Worm (Caenorhabditis elegans) whole organism, L4 larva: ENCODE data around the gene srw-60.

Experiments
- F26F4.8 ChIP-seq: fragments of 200-800 bp; sonication (Bioruptor generic); conservative IDR thresholded peaks from 2 replicates; pipeline ENCODE4 v1.3.6; 2022; ENCODE audit warnings: missing genetic modification characterization, missing compliant biosample characterization
- F49E8.2 ChIP-seq: sonication (generic microtip); optimal IDR thresholded peaks from 2 replicates; lab custom pipeline; 2016; ENCODE audit warnings: missing compliant biosample characterization, mild to moderate bottlenecking, missing genetic modification characterization, borderline replicate concordance
- R02D3.7 ChIP-seq: fragments of 150-350 bp; sonication (generic microtip); optimal IDR thresholded peaks from 3 replicates; lab custom pipeline; 2014; ENCODE audit warnings: missing biosample characterization, missing genetic modification characterization
- T26A8.4 ChIP-seq: fragments of 200-800 bp; sonication (Bioruptor generic); IDR thresholded peaks from 2 replicates; pipeline ENCODE4 v1.3.6; 2022; ENCODE audit warnings: missing genetic modification characterization, missing compliant biosample characterization
- Y5F2A.4 ChIP-seq: fragments of 200-800 bp; sonication (Bioruptor generic); optimal IDR thresholded peaks from 2 replicates; lab custom pipeline; 2018; ENCODE audit warnings: mild to moderate bottlenecking, missing genetic modification characterization, missing compliant biosample characterization
- Y75B8A.6 ChIP-seq: fragments of 200-800 bp; sonication (Bioruptor generic); IDR thresholded peaks from 2 replicates; pipeline ENCODE4 v1.3.6; 2022; ENCODE audit warnings: missing genetic modification reagents, missing genetic modification characterization, missing compliant biosample characterization
- ZK337.2 ChIP-seq: fragments of 200-800 bp; sonication (Bioruptor generic); IDR thresholded peaks from 2 replicates; pipeline ENCODE4 v1.3.6; 2022; ENCODE audit warnings: missing genetic modification reagents, missing genetic modification characterization, missing compliant biosample characterization
- aha-1 ChIP-seq: fragments of 150-350 bp; peaks from one replicate; lab custom pipeline; 2014; ENCODE audit warnings: missing biosample characterization, missing genetic modification characterization
- arid-1 ChIP-seq: fragments of 200-800 bp; sonication (Bioruptor generic); conservative IDR thresholded peaks from 2 replicates; pipeline ENCODE4 v1.3.6; 2022; ENCODE audit warnings: missing genetic modification reagents, missing genetic modification characterization, missing compliant biosample characterization
- ceh-28 ChIP-seq: fragments of 150-350 bp; optimal IDR thresholded peaks from 2 replicates; lab custom pipeline; 2014; ENCODE audit warnings: missing biosample characterization, missing genetic modification reagents, missing genetic modification characterization
- ceh-44 ChIP-seq: fragments of 200-800 bp; sonication (Bioruptor generic); IDR thresholded peaks from 2 replicates; pipeline ENCODE4 v1.3.6; 2022; ENCODE audit warnings: missing genetic modification reagents, missing genetic modification characterization, missing compliant biosample characterization
- ceh-62 ChIP-seq: sonication (generic microtip); optimal IDR thresholded peaks from 2 replicates; lab custom pipeline; 2017; ENCODE audit warnings: missing biosample characterization, missing genetic modification characterization
- ceh-82 ChIP-seq: sonication (generic microtip); optimal IDR thresholded peaks from 2 replicates; lab custom pipeline; 2017; ENCODE audit warnings: missing biosample characterization, missing genetic modification characterization
- daf-12 ChIP-seq: fragments of 150-350 bp; optimal IDR thresholded peaks from 2 replicates; lab custom pipeline; 2014; ENCODE audit warnings: missing biosample characterization, missing genetic modification reagents, missing genetic modification characterization
- daf-19 ChIP-seq: fragments of 200-800 bp; sonication (Bioruptor generic); conservative IDR thresholded peaks from 2 replicates; pipeline ENCODE4 v1.3.6; 2022; ENCODE audit warnings: missing genetic modification characterization, missing compliant biosample characterization
- daf-8 ChIP-seq: fragments of 200-800 bp; sonication (Bioruptor generic); IDR thresholded peaks from 2 replicates; pipeline ENCODE4 v1.3.6; 2022; ENCODE audit warnings: missing genetic modification characterization, missing compliant biosample characterization
- dmd-8 ChIP-seq: fragments of 200-800 bp; sonication (Bioruptor generic); IDR thresholded peaks from 2 replicates; pipeline ENCODE4 v1.3.6; 2022; ENCODE audit warnings: missing genetic modification characterization, missing compliant biosample characterization
- dmd-9 ChIP-seq: fragments of 200-800 bp; sonication (Bioruptor generic); IDR thresholded peaks from 2 replicates; pipeline ENCODE4 v1.3.6; 2022; ENCODE audit warnings: missing genetic modification reagents, missing genetic modification characterization, missing compliant biosample characterization
- duxl-1 ChIP-seq: sonication (generic microtip); optimal IDR thresholded peaks from 2 replicates; lab custom pipeline; 2016; ENCODE audit warnings: mild to moderate bottlenecking, missing genetic modification characterization, moderate library complexity, missing compliant biosample characterization; ENCODE audit not compliant: poor library complexity
- dve-1 ChIP-seq: sonication (generic microtip); optimal IDR thresholded peaks from 2 replicates; lab custom pipeline; 2017; ENCODE audit warnings: antibody characterized with exemption, mild to moderate bottlenecking, missing genetic modification characterization, missing compliant biosample characterization; ENCODE audit not compliant: insufficient read depth
- egl-27 ChIP-seq: sonication (generic microtip); optimal IDR thresholded peaks from 3 replicates; lab custom pipeline; 2017; ENCODE audit warnings: missing biosample characterization, missing genetic modification reagents, missing genetic modification characterization
- egl-43 ChIP-seq: fragments of 200-800 bp; sonication (Bioruptor generic); IDR thresholded peaks from 2 replicates; pipeline ENCODE4 v1.3.6; 2022; ENCODE audit warnings: missing genetic modification reagents, missing genetic modification characterization, missing compliant biosample characterization
- hlh-11 ChIP-seq: fragments of 200-800 bp; sonication (Bioruptor generic); optimal IDR thresholded peaks from 2 replicates; lab custom pipeline; 2018; ENCODE audit warnings: mild to moderate bottlenecking, missing genetic modification characterization, missing compliant biosample characterization
- hlh-30 ChIP-seq: sonication (generic microtip); optimal IDR thresholded peaks from 2 replicates; lab custom pipeline; 2017; ENCODE audit warnings: antibody characterized with exemption, mild to moderate bottlenecking, missing genetic modification characterization, missing compliant biosample characterization; ENCODE audit not compliant: insufficient read depth
- lin-13 ChIP-seq: fragments of 150-350 bp; optimal IDR thresholded peaks from 2 replicates; lab custom pipeline; 2014; ENCODE audit warnings: missing biosample characterization, missing genetic modification reagents, missing genetic modification characterization
- lin-29 ChIP-seq: fragments of 200-800 bp; sonication (Bioruptor generic); IDR thresholded peaks from 2 replicates; pipeline ENCODE4 v1.3.6; 2022; ENCODE audit warnings: missing genetic modification reagents, missing genetic modification characterization, missing compliant biosample characterization
- madf-9 ChIP-seq: fragments of 200-800 bp; sonication (Bioruptor generic); conservative IDR thresholded peaks from 2 replicates; pipeline ENCODE4 v1.3.6; 2022; ENCODE audit warnings: missing genetic modification reagents, missing genetic modification characterization, missing compliant biosample characterization
- mdl-1 ChIP-seq, 2 experiments: fragments of 150-350 bp in 1 of 2; sonication (generic microtip) in 1 of 2; optimal IDR thresholded peaks; 2 replicates each; lab custom pipeline; 2014 to 2017; ENCODE audit warnings: missing biosample characterization in 2 of 2, missing genetic modification characterization in 2 of 2
- mxl-3 ChIP-seq: fragments of 200-800 bp; sonication (Bioruptor generic); optimal IDR thresholded peaks from 2 replicates; lab custom pipeline; 2018; ENCODE audit warnings: mild to moderate bottlenecking, missing genetic modification characterization, missing compliant biosample characterization
- nhr-10 ChIP-seq: fragments of 150-350 bp; optimal IDR thresholded peaks from 2 replicates; lab custom pipeline; 2014; ENCODE audit warnings: missing biosample characterization, missing genetic modification characterization
- nhr-102 ChIP-seq: sonication (generic microtip); optimal IDR thresholded peaks from 2 replicates; lab custom pipeline; 2016; ENCODE audit warnings: mild to moderate bottlenecking, missing genetic modification characterization, moderate library complexity, missing compliant biosample characterization
- nhr-11 ChIP-seq: fragments of 150-350 bp; optimal IDR thresholded peaks from 2 replicates; lab custom pipeline; 2014; ENCODE audit warnings: missing biosample characterization, missing genetic modification characterization
- nhr-111 ChIP-seq: fragments of 200-800 bp; sonication (Bioruptor generic); optimal IDR thresholded peaks from 2 replicates; lab custom pipeline; 2018; ENCODE audit warnings: mild to moderate bottlenecking, missing genetic modification characterization, missing compliant biosample characterization
- nhr-237 ChIP-seq: sonication (generic microtip); optimal IDR thresholded peaks from 2 replicates; lab custom pipeline; 2017; ENCODE audit warnings: missing biosample characterization, missing genetic modification characterization
- nhr-42 ChIP-seq: fragments of 200-800 bp; sonication (Bioruptor generic); IDR thresholded peaks from 2 replicates; pipeline ENCODE4 v1.3.6; 2022; ENCODE audit warnings: missing genetic modification characterization, missing compliant biosample characterization
- nhr-76 ChIP-seq: fragments of 150-350 bp; optimal IDR thresholded peaks from 2 replicates; lab custom pipeline; 2014; ENCODE audit warnings: missing biosample characterization, missing genetic modification characterization
- pha-4 ChIP-seq, 2 experiments: fragments of 150-350 bp in 1 of 2; fragments of 200-800 bp in 1 of 2; sonication (Bioruptor generic) in 1 of 2; IDR thresholded peaks in 1 of 2; optimal IDR thresholded peaks in 1 of 2; 2 replicates each; pipeline versions ENCODE4 v1.3.6 to Lab custom; 2014 to 2022; ENCODE audit warnings: missing genetic modification characterization in 2 of 2, missing genetic modification reagents in 2 of 2, missing biosample characterization in 1 of 2, missing compliant biosample characterization in 1 of 2
- php-3 ChIP-seq: fragments of 200-800 bp; sonication (Bioruptor generic); IDR thresholded peaks from 2 replicates; pipeline ENCODE4 v1.3.6; 2022; ENCODE audit warnings: missing genetic modification reagents, missing genetic modification characterization, missing compliant biosample characterization
- pqm-1 ChIP-seq: sonication (generic microtip); optimal IDR thresholded peaks from 2 replicates; lab custom pipeline; 2017; ENCODE audit warnings: missing biosample characterization, missing genetic modification characterization
- rbr-2 ChIP-seq: sonication (generic microtip); optimal IDR thresholded peaks from 2 replicates; lab custom pipeline; 2016; ENCODE audit warnings: missing genotype, missing genetic modification characterization, missing compliant biosample characterization
- snpc-1.2 ChIP-seq: fragments of 200-800 bp; sonication (Bioruptor generic); IDR thresholded peaks from 2 replicates; pipeline ENCODE4 v1.3.6; 2022; ENCODE audit warnings: missing genetic modification reagents, missing genetic modification characterization, missing compliant biosample characterization
- snpc-4 ChIP-seq: fragments of 150-350 bp; optimal IDR thresholded peaks from 2 replicates; lab custom pipeline; 2014; ENCODE audit warnings: missing biosample characterization, missing genetic modification characterization
- spr-1 ChIP-seq: sonication (generic microtip); optimal IDR thresholded peaks from 2 replicates; lab custom pipeline; 2016; ENCODE audit warnings: mild to moderate bottlenecking, missing genetic modification characterization, missing compliant biosample characterization
- tag-97 ChIP-seq: fragments of 200-800 bp; sonication (Bioruptor generic); IDR thresholded peaks from 2 replicates; pipeline ENCODE4 v1.3.6; 2022; ENCODE audit warnings: missing genetic modification characterization, missing compliant biosample characterization
- unc-39 ChIP-seq: sonication (generic microtip); optimal IDR thresholded peaks from 2 replicates; lab custom pipeline; 2017; ENCODE audit warnings: missing biosample characterization, missing genetic modification characterization
- unc-62 ChIP-seq, 3 experiments: fragments of 150-350 bp in 1 of 3; sonication (generic microtip); optimal IDR thresholded peaks in 2 of 3; peaks in 1 of 3; 1 replicate in 1 of 3; 2 replicates in 2 of 3; lab custom pipeline; 2014 to 2017; ENCODE audit warnings: missing biosample characterization in 3 of 3, missing genetic modification characterization in 3 of 3, missing genetic modification reagents in 3 of 3, missing genotype in 1 of 3
- zfp-2 ChIP-seq: sonication (generic microtip); optimal IDR thresholded peaks from 2 replicates; lab custom pipeline; 2016; ENCODE audit warnings: mild to moderate bottlenecking, missing genetic modification characterization, missing compliant biosample characterization
- zfp-3 ChIP-seq: fragments of 200-800 bp; sonication (Bioruptor generic); conservative IDR thresholded peaks from 2 replicates; pipeline ENCODE4 v1.3.6; 2022; ENCODE audit warnings: missing genetic modification reagents, missing genetic modification characterization, missing compliant biosample characterization
- zip-2 ChIP-seq: fragments of 150-350 bp; optimal IDR thresholded peaks from 2 replicates; lab custom pipeline; 2014; ENCODE audit warnings: missing biosample characterization, missing genetic modification characterization

The srw-60 gene

ce11 chrII:2920817-2921458 lies 37.5 kb upstream of the srw-60 start (continued):
- TF ChIP-seq dve-1 (tag; lab: Kevin White, UChicago): peak; percentile 59
- TF ChIP-seq nhr-10: no peak
- no peak for TF ChIP-seq unc-39
- peak; percentile 18 for TF ChIP-seq F49E8.2 (tag; lab: Kevin White, UChicago)
- no peak for TF ChIP-seq dmd-9 (GFP tag; lab: Robert Waterston, UW)
- no peak for TF ChIP-seq daf-12 (tag; lab: Kevin White, UChicago)
- peak; percentile 95 for TF ChIP-seq hlh-11 (tag; lab: Kevin White, UChicago)
- no peak for TF ChIP-seq zip-2 (tag; lab: Kevin White, UChicago)
- no peak for TF ChIP-seq nhr-42 (GFP tag; lab: Robert Waterston, UW)
- no peak for TF ChIP-seq nhr-76 (tag; lab: Kevin White, UChicago)
- TF ChIP-seq tag-97 (GFP tag; lab: Robert Waterston, UW): 0 out of 2 replicates have a peak, but pooled peaks have one; percentile 15
- no peak for TF ChIP-seq snpc-1.2 (GFP tag; lab: Robert Waterston, UW)
- no peak for TF ChIP-seq nhr-237
- peak; percentile 67; the same call in 1 of the 2 replicates for TF ChIP-seq arid-1 (GFP tag; lab: Robert Waterston, UW)
- no peak for TF ChIP-seq pqm-1 (tag; lab: Kevin White, UChicago)
- TF ChIP-seq R02D3.7 (tag; lab: Kevin White, UChicago): no peak
- TF ChIP-seq daf-19: no peak
- no peak for TF ChIP-seq F26F4.8 (GFP tag; lab: Robert Waterston, UW)
- no peak for TF ChIP-seq ceh-82 (tag; lab: Kevin White, UChicago)
- no peak for TF ChIP-seq nhr-11 (tag; lab: Kevin White, UChicago)
- no peak for TF ChIP-seq nhr-102
- peak; percentile 97 for TF ChIP-seq hlh-30
- TF ChIP-seq php-3 (GFP tag; lab: Robert Waterston, UW): peak; percentile 53
- TF ChIP-seq lin-13: peak; percentile 30
- TF ChIP-seq ceh-28 (tag; lab: Kevin White, UChicago): no peak
- no peak for TF ChIP-seq dmd-8 (GFP tag; lab: Robert Waterston, UW)
- no peak for TF ChIP-seq egl-27 (tag; lab: Kevin White, UChicago)
- 0 out of 2 replicates have a peak, but pooled peaks have one; percentile 11 for TF ChIP-seq T26A8.4 (GFP tag; lab: Robert Waterston, UW)
- no peak for TF ChIP-seq zfp-2
- TF ChIP-seq ceh-62 (tag; lab: Kevin White, UChicago): no peak
- TF ChIP-seq egl-43 (GFP tag; lab: Robert Waterston, UW): peak; percentile 56; the same call in 1 of the 2 replicates
- TF ChIP-seq madf-9 (GFP tag; lab: Robert Waterston, UW): no peak
- TF ChIP-seq snpc-4 (tag; lab: Kevin White, UChicago): no peak
- no peak for TF ChIP-seq nhr-111 (GFP tag; lab: Kevin White, UChicago)
- TF ChIP-seq daf-8 (GFP tag; lab: Robert Waterston, UW): no peak
- TF ChIP-seq lin-29 (GFP tag; lab: Robert Waterston, UW): no peak
- TF ChIP-seq rbr-2 (tag; lab: Kevin White, UChicago): no peak
- peak; percentile 54 for TF ChIP-seq mxl-3 (GFP tag; lab: Kevin White, UChicago)
- TF ChIP-seq duxl-1 (tag; lab: Kevin White, UChicago): peak; percentile 43
- no peak for TF ChIP-seq ZK337.2
- no peak for TF ChIP-seq ceh-44 (GFP tag; lab: Robert Waterston, UW)
- TF ChIP-seq mdl-1 (tag; optimal IDR thresholded peaks at IDR 0.05; lab: Kevin White, UChicago): peak; percentile 76 to 91
- 0 out of 2 replicates have a peak, but pooled peaks have one; percentile 6 for TF ChIP-seq zfp-3
- peak; percentile 8 for TF ChIP-seq spr-1 (tag; lab: Kevin White, UChicago)
- no peak for TF ChIP-seq Y75B8A.6 (GFP tag; lab: Robert Waterston, UW)
- TF ChIP-seq aha-1 (tag; lab: Kevin White, UChicago): peak; percentile 26
- peak; percentile 37 for TF ChIP-seq Y5F2A.4 (GFP tag; lab: Kevin White, UChicago)
- TF ChIP-seq unc-62 (GFP tag; optimal IDR thresholded peaks at IDR 0.05 in 1 of 2; lab: Kevin White, UChicago): peak in 1 of 2 experiments; percentile 87
- no peak for TF ChIP-seq unc-62 (tag; optimal IDR thresholded peaks at IDR 0.05; lab: Kevin White, UChicago)
- peak; percentile 64; the same call in 1 of the 2 replicates for TF ChIP-seq pha-4 (GFP tag; IDR thresholded peaks at IDR 0.05; lab: Robert Waterston, UW)
- TF ChIP-seq pha-4 (tag; optimal IDR thresholded peaks at IDR 0.05; lab: Kevin White, UChicago): no peak
